Worm (Caenorhabditis elegans): ENCODE data around the gene Y53C12A.3.

DNA sequence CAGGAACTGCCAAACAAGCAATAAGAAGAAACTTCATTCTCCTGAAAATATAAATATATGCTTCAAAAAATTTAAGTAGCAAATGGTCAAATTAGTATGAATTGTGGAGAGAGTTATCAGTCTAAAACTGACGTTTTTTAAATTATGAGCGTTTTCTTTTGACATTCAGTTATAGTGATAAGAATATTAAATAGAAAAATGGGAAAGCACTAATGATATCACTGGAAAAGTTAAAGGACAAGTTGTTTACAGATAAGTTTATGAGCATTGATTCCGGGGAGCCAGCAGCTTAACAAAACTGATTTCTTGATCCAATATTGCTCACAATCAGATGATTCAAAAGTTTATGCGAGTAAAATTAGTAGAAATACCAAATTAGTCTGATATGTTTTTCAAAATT lies 45.7 kb downstream of the Y53C12A.3 start, which contains the start of gene ZK1320.3:
- no peak for TF ChIP-seq hlh-15 (tag; optimal IDR thresholded peaks at IDR 0.05)
- no peak for TF ChIP-seq fkh-10 (GFP tag; optimal IDR thresholded peaks at IDR 0.05)

Data from whole organism, late embryonic.